Worm (Caenorhabditis elegans): Measurements from ENCODE around the gene ceh-28.

DNA sequence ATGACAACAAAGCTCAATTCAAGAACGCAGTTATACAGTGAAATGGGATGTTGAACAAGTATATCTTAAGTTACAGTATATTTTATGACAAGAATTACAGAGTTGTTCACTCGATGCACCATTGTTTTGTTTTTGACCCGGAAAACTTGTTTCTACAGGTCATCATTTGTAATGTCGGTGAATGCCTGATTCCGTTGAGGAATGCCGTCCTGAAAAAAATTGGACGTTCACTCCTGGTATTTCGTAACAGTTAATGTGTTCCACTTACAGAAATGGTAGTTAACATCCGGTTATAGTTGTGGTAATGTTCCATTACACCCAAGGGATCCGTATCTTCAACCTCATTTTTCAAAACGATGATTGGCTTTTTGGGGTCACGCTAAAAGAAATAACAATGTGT lies 41.9 kb downstream of the ceh-28 start:
- TF ChIP-seq klf-2 (GFP tag; conservative IDR thresholded peaks at IDR 0.05) (no peak), ztf-29 (GFP tag; IDR thresholded peaks at IDR 0.05) (no peak), flt-1 (GFP tag; IDR thresholded peaks at IDR 0.05) (no peak), med-1 (GFP tag; optimal IDR thresholded peaks at IDR 0.05; ENCODE audit: insufficient read depth) (no peak), ref-1 (GFP tag; conservative IDR thresholded peaks at IDR 0.05) (no peak), T22C8.4 (GFP tag; IDR thresholded peaks at IDR 0.05) (no peak), ztf-23 (GFP tag; IDR thresholded peaks at IDR 0.05) (no peak), tab-1 (GFP tag; IDR thresholded peaks at IDR 0.05) (no peak), cog-1 (tag; optimal IDR thresholded peaks at IDR 0.05) (no peak)
